Worm (Caenorhabditis elegans) whole organism, L3 larva: ENCODE measurements around the gene C03H5.4.

ENCODE experiments used
- elt-3 ChIP-seq, 3 experiments: fragments of 150-350 bp in 1 of 3; sonication (generic microtip) in 2 of 3; optimal IDR thresholded peaks; 2 replicates in 2 of 3; 4 replicates in 1 of 3; lab custom pipeline; 2014 to 2017; ENCODE audit warnings: missing biosample characterization in 3 of 3, missing genetic modification characterization in 3 of 3
- pha-4 ChIP-seq: fragments of 150-350 bp; optimal IDR thresholded peaks from 2 replicates; lab custom pipeline; 2014; ENCODE audit warnings: missing biosample characterization, missing genetic modification reagents, missing genetic modification characterization
- skn-1 ChIP-seq: fragments of 150-350 bp; optimal IDR thresholded peaks from 2 replicates; lab custom pipeline; 2014; ENCODE audit warnings: missing biosample characterization, missing genetic modification characterization
- snpc-4 ChIP-seq: fragments of 150-350 bp; optimal IDR thresholded peaks from 2 replicates; lab custom pipeline; 2014; ENCODE audit warnings: missing biosample characterization, missing genetic modification characterization
- tbx-2 ChIP-seq: sonication (generic microtip); optimal IDR thresholded peaks from 2 replicates; lab custom pipeline; 2016; ENCODE audit warnings: mild to moderate bottlenecking, missing genetic modification characterization, missing compliant biosample characterization

DNA sequence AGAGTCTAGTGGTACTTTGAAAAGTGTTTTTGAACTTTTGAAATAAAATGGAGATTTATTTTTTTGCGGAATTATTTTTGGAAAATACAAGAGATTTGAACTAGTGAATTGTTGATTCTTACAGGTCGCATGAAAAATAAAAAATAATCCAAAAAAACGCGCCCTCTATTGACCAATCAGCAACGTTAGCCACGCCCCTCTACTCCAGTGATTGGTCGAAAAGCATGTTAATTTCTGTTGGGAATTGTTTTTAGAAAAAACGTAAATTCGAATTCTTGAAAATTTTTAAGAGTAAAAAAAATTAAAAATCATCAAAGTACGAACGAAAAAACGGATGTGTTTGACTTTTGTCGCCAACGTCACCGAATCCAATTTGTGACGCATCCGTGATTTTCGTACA is 4.7 kb upstream of the C03H5.4 start:
- no peak for TF ChIP-seq pha-4 (tag; lab: Kevin White, UChicago)
- TF ChIP-seq skn-1 (tag; lab: Kevin White, UChicago): no peak
- no peak for TF ChIP-seq tbx-2 (tag; lab: Kevin White, UChicago)
- no peak for TF ChIP-seq snpc-4 (tag; lab: Kevin White, UChicago)
- no peak for TF ChIP-seq elt-3 (tag; optimal IDR thresholded peaks at IDR 0.05; lab: Kevin White, UChicago)
